Fruit fly (Drosophila melanogaster): ENCODE results near the gene Remo.

dm6 chrX:13275139-13275538 lies 12.7 kb upstream of the Remo start:
- TF ChIP-seq psq (optimal IDR thresholded peaks at IDR 0.05) (no peak), CG8478 (optimal IDR thresholded peaks at IDR 0.05) (no peak), Dll (optimal IDR thresholded peaks at IDR 0.05) (no peak), usp (GFP tag; optimal IDR thresholded peaks at IDR 0.05) (no peak), pan (optimal IDR thresholded peaks at IDR 0.05) (no peak), EcR (GFP tag; optimal IDR thresholded peaks at IDR 0.05) (no peak)

All from whole organism.